Worm (Caenorhabditis elegans) whole organism, mixed stage, embryonic: ENCODE data around the gene fbxb-20.

Experiments used
- M03D4.4 ChIP-seq: sonication (generic microtip); optimal IDR thresholded peaks from 2 replicates; lab custom pipeline; 2017; ENCODE audit warnings: mild to moderate bottlenecking, missing genetic modification characterization, missing compliant biosample characterization
- bed-3 ChIP-seq: fragments of 200-800 bp; sonication (Bioruptor generic); optimal IDR thresholded peaks from 3 replicates; lab custom pipeline; 2018; ENCODE audit warnings: mild to moderate bottlenecking, missing genetic modification characterization, moderate library complexity, missing compliant biosample characterization
- blmp-1 ChIP-seq: fragments of 150-350 bp; optimal IDR thresholded peaks from 2 replicates; lab custom pipeline; 2014; ENCODE audit warnings: missing biosample characterization, missing genetic modification characterization
- ceh-39 ChIP-seq: fragments of 150-350 bp; optimal IDR thresholded peaks from 2 replicates; lab custom pipeline; 2014; ENCODE audit warnings: missing biosample characterization, missing genetic modification characterization
- ceh-43 ChIP-seq: fragments of 200-800 bp; sonication (Bioruptor generic); optimal IDR thresholded peaks from 2 replicates; lab custom pipeline; 2018; ENCODE audit warnings: mild to moderate bottlenecking, missing genetic modification characterization, moderate library complexity, missing compliant biosample characterization
- ceh-83 ChIP-seq: fragments of 200-800 bp; sonication (Bioruptor generic); optimal IDR thresholded peaks from 2 replicates; lab custom pipeline; 2018; ENCODE audit warnings: mild to moderate bottlenecking, missing genetic modification characterization, missing compliant biosample characterization
- ces-1 ChIP-seq: fragments of 150-350 bp; optimal IDR thresholded peaks from 2 replicates; lab custom pipeline; 2014; ENCODE audit warnings: missing biosample characterization, missing genetic modification reagents, missing genetic modification characterization
- drap-1 ChIP-seq: fragments of 200-800 bp; sonication (Bioruptor generic); optimal IDR thresholded peaks from 3 replicates; lab custom pipeline; 2018; ENCODE audit warnings: mild to moderate bottlenecking, missing genetic modification characterization, missing compliant biosample characterization
- elt-1 ChIP-seq: sonication (generic microtip); optimal IDR thresholded peaks from 2 replicates; lab custom pipeline; 2017; ENCODE audit warnings: missing genetic modification characterization, mild to moderate bottlenecking, missing compliant biosample characterization, antibody characterized with exemption, moderate library complexity, borderline replicate concordance; ENCODE audit not compliant: insufficient read depth
- elt-3 ChIP-seq: fragments of 150-350 bp; optimal IDR thresholded peaks from 2 replicates; lab custom pipeline; 2014; ENCODE audit warnings: missing biosample characterization, missing genetic modification characterization
- flh-1 ChIP-seq: fragments of 200-800 bp; sonication (Bioruptor generic); optimal IDR thresholded peaks from 2 replicates; lab custom pipeline; 2018; ENCODE audit warnings: mild to moderate bottlenecking, missing genetic modification characterization, moderate library complexity, missing compliant biosample characterization
- ham-2 ChIP-seq: fragments of 200-800 bp; sonication (Bioruptor generic); optimal IDR thresholded peaks from 2 replicates; lab custom pipeline; 2018; ENCODE audit warnings: mild to moderate bottlenecking, missing genetic modification characterization, missing compliant biosample characterization
- hlh-1 ChIP-seq: fragments of 150-350 bp; optimal IDR thresholded peaks from 2 replicates; lab custom pipeline; 2014; ENCODE audit warnings: missing biosample characterization, missing genetic modification reagents, missing genetic modification characterization
- lin-32 ChIP-seq: fragments of 200-800 bp; sonication (Bioruptor generic); optimal IDR thresholded peaks from 2 replicates; lab custom pipeline; 2018; ENCODE audit warnings: mild to moderate bottlenecking, missing genetic modification characterization, missing compliant biosample characterization
- lsy-2 ChIP-seq: fragments of 150-350 bp; optimal IDR thresholded peaks from 2 replicates; lab custom pipeline; 2014; ENCODE audit warnings: missing biosample characterization, missing genetic modification characterization
- mab-5 ChIP-seq: fragments of 150-350 bp; optimal IDR thresholded peaks from 2 replicates; lab custom pipeline; 2014; ENCODE audit warnings: missing biosample characterization, missing genetic modification characterization
- mep-1 ChIP-seq: fragments of 150-350 bp; optimal IDR thresholded peaks from 2 replicates; lab custom pipeline; 2017; ENCODE audit warnings: missing biosample characterization, missing genetic modification reagents, missing genetic modification characterization, inconsistent platforms
- mls-2 ChIP-seq: sonication (generic microtip); optimal IDR thresholded peaks from 2 replicates; lab custom pipeline; 2016; ENCODE audit warnings: mild to moderate bottlenecking, missing genetic modification characterization, moderate library complexity, missing compliant biosample characterization
- nhr-12 ChIP-seq: fragments of 150-350 bp; optimal IDR thresholded peaks from 2 replicates; lab custom pipeline; 2014; ENCODE audit warnings: missing biosample characterization, missing genetic modification characterization
- nhr-2 ChIP-seq: fragments of 150-350 bp; optimal IDR thresholded peaks from 2 replicates; lab custom pipeline; 2014; ENCODE audit warnings: missing biosample characterization, missing genetic modification characterization
- nhr-237 ChIP-seq: fragments of 150-350 bp; optimal IDR thresholded peaks from 2 replicates; lab custom pipeline; 2014; ENCODE audit warnings: missing biosample characterization, missing genetic modification characterization
- nhr-28 ChIP-seq: fragments of 150-350 bp; optimal IDR thresholded peaks from 2 replicates; lab custom pipeline; 2014; ENCODE audit warnings: missing biosample characterization, missing genetic modification characterization
- nhr-76 ChIP-seq: sonication (generic microtip); optimal IDR thresholded peaks from 2 replicates; lab custom pipeline; 2017; ENCODE audit warnings: missing biosample characterization, missing genetic modification characterization
- pha-4 ChIP-seq: fragments of 150-350 bp; optimal IDR thresholded peaks from 2 replicates; lab custom pipeline; 2018; ENCODE audit warnings: missing biosample characterization, missing genetic modification reagents, missing genetic modification characterization
- sem-2 ChIP-seq: fragments of 200-800 bp; sonication (Bioruptor generic); optimal IDR thresholded peaks from 2 replicates; lab custom pipeline; 2018; ENCODE audit warnings: mild to moderate bottlenecking, missing genetic modification characterization, missing compliant biosample characterization
- snpc-4 ChIP-seq: fragments of 150-350 bp; optimal IDR thresholded peaks from 2 replicates; lab custom pipeline; 2014; ENCODE audit warnings: missing biosample characterization, missing genetic modification characterization
- sptf-1 ChIP-seq: sonication (generic microtip); optimal IDR thresholded peaks from 2 replicates; lab custom pipeline; 2017; ENCODE audit warnings: mild to moderate bottlenecking, missing genetic modification characterization, moderate library complexity, missing compliant biosample characterization
- tbx-8 ChIP-seq: fragments of 200-800 bp; sonication (Bioruptor generic); optimal IDR thresholded peaks from 2 replicates; lab custom pipeline; 2018; ENCODE audit warnings: mild to moderate bottlenecking, missing genetic modification characterization, moderate library complexity, missing compliant biosample characterization
- unc-120 ChIP-seq: sonication (generic microtip); optimal IDR thresholded peaks from 2 replicates; lab custom pipeline; 2017; ENCODE audit warnings: missing genetic modification characterization, missing compliant biosample characterization; ENCODE audit not compliant: poor library complexity, severe bottlenecking
- unc-39 ChIP-seq: fragments of 150-350 bp; optimal IDR thresholded peaks from 2 replicates; lab custom pipeline; 2014; ENCODE audit warnings: missing biosample characterization, missing genetic modification characterization
- unc-62 ChIP-seq: fragments of 150-350 bp; optimal IDR thresholded peaks from 2 replicates; lab custom pipeline; 2014; ENCODE audit warnings: missing biosample characterization, missing genetic modification reagents, missing genetic modification characterization
- zip-8 ChIP-seq: fragments of 150-350 bp; optimal IDR thresholded peaks from 2 replicates; lab custom pipeline; 2014; ENCODE audit warnings: missing biosample characterization, missing genetic modification characterization
- ztf-11 ChIP-seq: fragments of 150-350 bp; optimal IDR thresholded peaks from 2 replicates; lab custom pipeline; 2014; ENCODE audit warnings: missing biosample characterization, missing genetic modification characterization

The fbxb-20 gene

ce11 chrII:1651804-1652203 lies 1.4 kb upstream of the fbxb-20 start, which contains the start of gene fbxb-16:
fbxb-16 (minus strand) TSS chrII:1651904.
- TF ChIP-seq bed-3 (GFP tag; lab: Kevin White, UChicago) (no peak), ceh-83 (no peak), snpc-4 (tag; lab: Kevin White, UChicago) (no peak), elt-3 (tag; lab: Kevin White, UChicago) (no peak), ceh-39 (no peak), elt-1 (tag; lab: Kevin White, UChicago) (no peak), M03D4.4 (tag; lab: Kevin White, UChicago) (no peak), nhr-12 (no peak), nhr-2 (tag; lab: Kevin White, UChicago) (no peak), mls-2 (tag; lab: Kevin White, UChicago) (no peak), hlh-1 (tag; lab: Kevin White, UChicago) (no peak)

DNA sequence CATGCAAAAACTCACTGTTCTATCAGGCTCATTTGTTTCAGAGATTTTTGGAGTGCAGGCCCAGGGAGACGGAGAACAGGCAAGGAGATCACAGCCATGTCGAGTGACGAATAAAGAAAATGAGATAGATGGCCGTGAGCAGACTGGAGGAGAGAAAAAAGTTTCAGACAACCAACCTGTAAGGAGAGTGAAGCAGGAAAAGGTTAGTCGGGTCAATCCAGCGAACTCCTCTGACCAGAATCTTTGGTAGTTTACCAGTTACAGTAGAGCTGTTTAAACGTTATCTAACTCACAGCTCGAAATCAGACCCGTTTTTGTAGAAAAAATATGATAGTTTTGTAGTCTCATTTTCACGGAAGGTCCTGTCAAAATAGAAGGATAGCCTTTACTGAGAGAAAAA lies 1.6 kb downstream of the fbxb-20 start, which contains the start of gene fbxb-21:
TSS of gene fbxb-21 (minus strand) at position 101 of the 400 bp plus-strand sequence.
- TF ChIP-seq drap-1 (GFP tag; lab: Kevin White, UChicago): no peak
- TF ChIP-seq sem-2 (GFP tag; lab: Kevin White, UChicago): no peak
- TF ChIP-seq nhr-28 (tag; lab: Kevin White, UChicago): no peak
- TF ChIP-seq ztf-11 (tag; lab: Kevin White, UChicago): no peak
- TF ChIP-seq mab-5 (tag; lab: Kevin White, UChicago): no peak
- TF ChIP-seq ceh-39: no peak
- no peak for TF ChIP-seq pha-4
- no peak for TF ChIP-seq M03D4.4 (tag; lab: Kevin White, UChicago)

ce11 chrII:1646199-1646598 lies 4.2 kb downstream of the fbxb-20 start, which contains the start of gene ZC204.17:
ZC204.17 (minus strand) TSS chrII:1646299.
- no peak for TF ChIP-seq bed-3 (GFP tag; lab: Kevin White, UChicago)
- no peak for TF ChIP-seq unc-62 (GFP tag; lab: Kevin White, UChicago)
- TF ChIP-seq sptf-1 (tag; lab: Kevin White, UChicago): no peak
- TF ChIP-seq ceh-43 (GFP tag; lab: Kevin White, UChicago): no peak
- TF ChIP-seq ceh-39: no peak
- no peak for TF ChIP-seq lin-32 (GFP tag; lab: Kevin White, UChicago)
- TF ChIP-seq mls-2 (tag; lab: Kevin White, UChicago): no peak
- TF ChIP-seq unc-120 (tag; lab: Kevin White, UChicago): no peak
- no peak for TF ChIP-seq mab-5 (tag; lab: Kevin White, UChicago)
- no peak for TF ChIP-seq mep-1 (tag; lab: Kevin White, UChicago)
- TF ChIP-seq unc-39 (tag; lab: Kevin White, UChicago): no peak
- no peak for TF ChIP-seq tbx-8
- TF ChIP-seq flh-1 (GFP tag; lab: Kevin White, UChicago): no peak
- no peak for TF ChIP-seq zip-8 (tag; lab: Kevin White, UChicago)
- no peak for TF ChIP-seq hlh-1 (tag; lab: Kevin White, UChicago)
- no peak for TF ChIP-seq ham-2 (GFP tag; lab: Kevin White, UChicago)
- TF ChIP-seq nhr-2 (tag; lab: Kevin White, UChicago): no peak
- TF ChIP-seq ceh-83: no peak
- no peak for TF ChIP-seq lsy-2 (tag; lab: Kevin White, UChicago)
- no peak for TF ChIP-seq snpc-4 (tag; lab: Kevin White, UChicago)

DNA sequence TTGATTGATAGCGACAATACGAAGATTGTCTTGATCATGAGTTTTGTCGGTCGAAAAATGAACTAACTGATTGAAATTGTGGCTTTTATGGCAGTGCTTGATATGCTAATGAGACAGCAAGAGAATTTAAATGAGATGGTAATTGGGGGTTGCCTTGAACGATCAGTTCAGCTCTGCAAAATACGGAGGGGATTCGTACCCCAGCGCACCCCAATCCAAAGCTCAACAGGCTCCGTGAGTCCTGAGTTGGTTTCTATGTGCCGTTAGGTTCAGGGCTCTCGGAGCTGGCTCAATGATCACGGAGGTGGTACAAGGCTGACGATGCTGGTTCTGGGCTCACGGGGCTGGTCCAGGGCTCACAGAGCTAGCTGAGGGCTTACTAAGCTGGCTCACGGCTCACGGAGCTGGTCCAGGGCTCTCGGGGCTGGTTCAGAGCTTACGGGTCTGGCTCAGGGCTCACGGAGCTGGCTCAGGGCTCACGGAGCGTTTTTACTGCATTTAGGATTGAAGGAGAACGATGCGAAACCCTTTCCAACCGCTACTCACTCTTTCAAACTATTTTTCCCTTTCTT lies 5.5 kb downstream of the fbxb-20 start, which contains the start of gene ZC204.6:
TSS of gene ZC204.6 (minus strand) at position 51 of the 572 bp plus-strand sequence.
- TF ChIP-seq hlh-1 (tag; lab: Kevin White, UChicago) (no peak), tbx-8 (no peak), lin-32 (GFP tag; lab: Kevin White, UChicago) (no peak), ham-2 (GFP tag; lab: Kevin White, UChicago) (no peak), bed-3 (GFP tag; lab: Kevin White, UChicago) (no peak), sem-2 (GFP tag; lab: Kevin White, UChicago) (no peak), nhr-237 (no peak), unc-62 (GFP tag; lab: Kevin White, UChicago) (no peak)

DNA sequence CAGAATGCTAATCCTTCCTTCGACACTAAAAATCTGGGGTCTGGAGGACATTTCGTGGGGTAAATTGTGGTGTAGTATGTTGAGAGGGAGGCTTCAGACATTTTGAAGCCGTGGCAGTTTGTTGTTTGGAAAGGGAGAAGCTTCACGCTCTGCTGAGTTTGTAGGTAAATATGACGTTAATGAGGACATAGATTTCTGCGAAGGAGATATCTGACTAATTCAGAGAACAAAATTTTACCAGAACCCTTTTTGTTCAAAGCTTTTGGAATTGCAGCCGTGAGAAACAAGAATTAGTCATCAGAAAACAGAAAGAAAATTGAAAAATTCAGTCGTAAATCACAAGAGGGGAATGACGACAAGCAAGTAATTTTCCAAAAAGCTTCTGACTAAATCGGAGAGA lies 9.9 kb downstream of the fbxb-20 start, which contains the start of gene srh-72:
TSS of gene srh-72 (minus strand) at position 101 of the 400 bp plus-strand sequence.
- TF ChIP-seq blmp-1 (no peak), ces-1 (GFP tag; lab: Kevin White, UChicago) (no peak), nhr-76 (no peak), drap-1 (GFP tag; lab: Kevin White, UChicago) (no peak), snpc-4 (tag; lab: Kevin White, UChicago) (no peak), sptf-1 (tag; lab: Kevin White, UChicago) (no peak), M03D4.4 (tag; lab: Kevin White, UChicago) (no peak), unc-39 (tag; lab: Kevin White, UChicago) (no peak), flh-1 (GFP tag; lab: Kevin White, UChicago) (no peak), mls-2 (tag; lab: Kevin White, UChicago) (no peak)
